Fruit fly (Drosophila melanogaster): ENCODE measurements around the gene loco.

The loco gene

DNA sequence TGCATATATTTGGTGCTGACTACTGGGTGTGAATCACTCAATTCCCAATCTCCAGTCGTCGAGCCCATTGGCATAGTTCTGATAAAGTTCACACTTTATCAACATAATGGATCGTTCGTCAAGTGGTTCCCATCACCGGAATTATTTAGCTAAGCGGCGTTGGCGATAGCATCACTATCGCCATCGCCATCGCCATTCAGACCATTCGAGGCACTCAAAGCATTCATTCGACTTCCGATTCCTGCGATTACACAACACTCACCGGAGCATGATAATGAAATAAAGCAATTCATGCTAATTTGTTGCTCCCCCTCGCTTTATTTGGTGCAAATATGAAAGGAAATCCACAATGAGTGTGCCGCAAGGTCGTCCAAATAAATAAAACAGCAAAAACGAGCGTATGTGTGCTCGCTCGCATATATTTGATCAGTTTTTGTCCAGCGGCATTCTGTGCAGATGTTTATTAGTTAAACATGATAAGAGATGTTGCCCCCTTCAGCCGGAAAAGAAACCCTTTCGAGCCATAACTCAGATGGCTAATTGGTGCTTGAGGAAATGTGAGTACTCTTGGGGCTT is 43.8 kb downstream of the loco start:
- TF ChIP-seq brk (GFP tag; optimal IDR thresholded peaks at IDR 0.05): no peak
- TF ChIP-seq Hr78 (GFP tag; optimal IDR thresholded peaks at IDR 0.05): no peak
- TF ChIP-seq GATAd (GFP tag; optimal IDR thresholded peaks at IDR 0.05): no peak
- TF ChIP-seq Jra (GFP tag; optimal IDR thresholded peaks at IDR 0.05): no peak
- no peak for TF ChIP-seq Myc (optimal IDR thresholded peaks at IDR 0.05)
- TF ChIP-seq fru (GFP tag; optimal IDR thresholded peaks at IDR 0.05): no peak

DNA sequence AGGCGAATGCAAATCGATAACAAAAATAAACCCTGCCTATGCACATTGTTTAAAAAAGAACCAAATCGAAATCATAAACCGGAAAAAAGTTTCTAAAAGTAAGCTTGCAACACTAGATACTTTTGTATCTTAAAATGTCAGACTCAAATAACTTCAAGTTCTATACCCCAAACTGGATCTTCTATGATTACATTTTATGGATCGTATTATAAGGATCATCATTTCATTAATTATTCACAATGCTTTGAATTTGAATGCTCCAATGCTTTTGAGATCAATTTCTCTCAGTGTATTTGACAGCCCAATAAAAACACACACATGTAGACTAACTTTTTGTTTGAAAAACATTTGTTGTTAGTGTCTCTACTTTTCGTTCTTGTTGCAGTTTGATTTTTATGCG is 44.9 kb downstream of the loco start:
- TF ChIP-seq br (GFP tag; optimal IDR thresholded peaks at IDR 0.05) (no peak), HLH106 (tag; optimal IDR thresholded peaks at IDR 0.05) (no peak), Dif (GFP tag; optimal IDR thresholded peaks at IDR 0.05; ENCODE audit: partially characterized antibody) (no peak), dmrt93B (GFP tag; optimal IDR thresholded peaks at IDR 0.05) (no peak), Sp1 (GFP tag; optimal IDR thresholded peaks at IDR 0.05) (no peak), sage (GFP tag; optimal IDR thresholded peaks at IDR 0.05) (no peak), N (GFP tag; optimal IDR thresholded peaks at IDR 0.05) (no peak), dl (GFP tag; optimal IDR thresholded peaks at IDR 0.05; ENCODE audit: insufficient read depth in 1 of 2, partially characterized antibody in 2 of 2) (no peak), CrebA (GFP tag; optimal IDR thresholded peaks at IDR 0.05; ENCODE audit: borderline replicate concordance) (no peak), Hr83 (GFP tag; optimal IDR thresholded peaks at IDR 0.05; ENCODE audit: poor library complexity, severe bottlenecking) (no peak), CG9705 (GFP tag; optimal IDR thresholded peaks at IDR 0.05) (no peak), Jra (GFP tag; optimal IDR thresholded peaks at IDR 0.05) (no peak), sv (GFP tag; optimal IDR thresholded peaks at IDR 0.05) (no peak), usp (GFP tag; optimal IDR thresholded peaks at IDR 0.05) (no peak), Hr78 (GFP tag; optimal IDR thresholded peaks at IDR 0.05) (no peak), lola (GFP tag; optimal IDR thresholded peaks at IDR 0.05) (no peak)

dm6 chr3R:22590668-22591275 is 48.4 kb downstream of the loco start:
- peak; percentile 9 for TF ChIP-seq woc (GFP tag; optimal IDR thresholded peaks at IDR 0.05)
- peak; percentile 22 for TF ChIP-seq h (GFP tag; optimal IDR thresholded peaks at IDR 0.05)
- no peak for TF ChIP-seq tai (GFP tag; optimal IDR thresholded peaks at IDR 0.05)
- TF ChIP-seq sage (GFP tag; optimal IDR thresholded peaks at IDR 0.05): no peak
- TF ChIP-seq N (GFP tag; optimal IDR thresholded peaks at IDR 0.05): no peak
- TF ChIP-seq CG32264 (GFP tag; optimal IDR thresholded peaks at IDR 0.05): no peak
- no peak for TF ChIP-seq Myc (optimal IDR thresholded peaks at IDR 0.05)
- no peak for TF ChIP-seq HLH106 (tag; optimal IDR thresholded peaks at IDR 0.05)
- no peak for TF ChIP-seq Dif (GFP tag; optimal IDR thresholded peaks at IDR 0.05; ENCODE audit: partially characterized antibody)
- TF ChIP-seq ey (GFP tag; optimal IDR thresholded peaks at IDR 0.05): peak; percentile 10
- peak in 1 of 2 experiments; percentile 3 for TF ChIP-seq foxo (GFP tag; optimal IDR thresholded peaks at IDR 0.05)
- no peak for TF ChIP-seq Mio (GFP tag; optimal IDR thresholded peaks at IDR 0.05)
- no peak for TF ChIP-seq dsf (GFP tag; optimal IDR thresholded peaks at IDR 0.05; ENCODE audit: borderline replicate concordance)
- no peak for TF ChIP-seq Rel (GFP tag; optimal IDR thresholded peaks at IDR 0.05)
- TF ChIP-seq Rel (tag; optimal IDR thresholded peaks at IDR 0.05): no peak
- no peak for TF ChIP-seq dmrt93B (GFP tag; optimal IDR thresholded peaks at IDR 0.05)
- TF ChIP-seq pan (optimal IDR thresholded peaks at IDR 0.05): no peak
- TF ChIP-seq Hnf4 (GFP tag; optimal IDR thresholded peaks at IDR 0.05): no peak
- no peak for TF ChIP-seq CG9705 (GFP tag; optimal IDR thresholded peaks at IDR 0.05)
- TF ChIP-seq Hr83 (GFP tag; optimal IDR thresholded peaks at IDR 0.05; ENCODE audit: poor library complexity, severe bottlenecking): no peak
- TF ChIP-seq Dfd (GFP tag; optimal IDR thresholded peaks at IDR 0.05): no peak
- no peak for TF ChIP-seq Sp1 (GFP tag; optimal IDR thresholded peaks at IDR 0.05)
- TF ChIP-seq OdsH (GFP tag; optimal IDR thresholded peaks at IDR 0.05): peak; percentile 33
- no peak for TF ChIP-seq Hr78 (GFP tag; optimal IDR thresholded peaks at IDR 0.05)
- TF ChIP-seq jim (GFP tag; optimal IDR thresholded peaks at IDR 0.05): no peak
- no peak for TF ChIP-seq usp (GFP tag; optimal IDR thresholded peaks at IDR 0.05)
- TF ChIP-seq br (GFP tag; optimal IDR thresholded peaks at IDR 0.05): peak; percentile 49
- no peak for TF ChIP-seq brk (GFP tag; optimal IDR thresholded peaks at IDR 0.05)
- peak; percentile 26 for TF ChIP-seq psq (GFP tag; optimal IDR thresholded peaks at IDR 0.05)
- TF ChIP-seq rgr (GFP tag; optimal IDR thresholded peaks at IDR 0.05): peak; percentile 7
- TF ChIP-seq dl (GFP tag; optimal IDR thresholded peaks at IDR 0.05; ENCODE audit: insufficient read depth in 1 of 2, partially characterized antibody in 2 of 2): no peak
- TF ChIP-seq Abd-B (GFP tag; optimal IDR thresholded peaks at IDR 0.05): no peak
- no peak for TF ChIP-seq Vsx2 (GFP tag; optimal IDR thresholded peaks at IDR 0.05; ENCODE audit: partially characterized antibody)
- no peak for TF ChIP-seq Jra (GFP tag; optimal IDR thresholded peaks at IDR 0.05)
- peak; percentile 5 for TF ChIP-seq sv (GFP tag; optimal IDR thresholded peaks at IDR 0.05)
- TF ChIP-seq GATAd (GFP tag; optimal IDR thresholded peaks at IDR 0.05): no peak
- no peak for TF ChIP-seq lola (GFP tag; optimal IDR thresholded peaks at IDR 0.05)
- TF ChIP-seq fru (GFP tag; optimal IDR thresholded peaks at IDR 0.05): peak; percentile 43
- no peak for TF ChIP-seq CrebA (GFP tag; optimal IDR thresholded peaks at IDR 0.05; ENCODE audit: borderline replicate concordance)

Measured in whole organism, wandering third instar larva.